Fruit fly (Drosophila melanogaster): ENCODE measurements around the gene cype.

dm6 chr2L:5290530-5290929 is 36.5 kb upstream of the cype start:
- no peak for TF ChIP-seq Blimp-1 (GFP tag; optimal IDR thresholded peaks at IDR 0.05)
- no peak for TF ChIP-seq CG6163 (GFP tag; IDR thresholded peaks at IDR 0.05)
- TF ChIP-seq CG32006 (GFP tag; optimal IDR thresholded peaks at IDR 0.05): no peak
- no peak for TF ChIP-seq OdsH (GFP tag; optimal IDR thresholded peaks at IDR 0.05)
- TF ChIP-seq CG15336 (GFP tag; IDR thresholded peaks at IDR 0.05): no peak
